Worm (Caenorhabditis elegans) whole organism, L3 larva: ENCODE data around the gene F23F1.4.

Experiments
- ZK546.5 ChIP-seq: sonication (generic microtip); optimal IDR thresholded peaks from 2 replicates; lab custom pipeline; 2017; ENCODE audit warnings: missing biosample characterization, missing genetic modification characterization
- aly-2 ChIP-seq: fragments of 150-350 bp; optimal IDR thresholded peaks from 2 replicates; lab custom pipeline; 2014; ENCODE audit warnings: missing biosample characterization, missing genetic modification characterization
- ceh-16 ChIP-seq: sonication (generic microtip); optimal IDR thresholded peaks from 2 replicates; lab custom pipeline; 2017; ENCODE audit warnings: missing biosample characterization, missing genetic modification characterization
- ceh-28 ChIP-seq: fragments of 150-350 bp; optimal IDR thresholded peaks from 2 replicates; lab custom pipeline; 2014; ENCODE audit warnings: missing biosample characterization, missing genetic modification reagents, missing genetic modification characterization
- ceh-82 ChIP-seq: fragments of 150-350 bp; optimal IDR thresholded peaks from 2 replicates; lab custom pipeline; 2014; ENCODE audit warnings: missing biosample characterization, missing genetic modification characterization
- ceh-9 ChIP-seq: sonication (generic microtip); optimal IDR thresholded peaks from 2 replicates; lab custom pipeline; 2018; ENCODE audit warnings: missing biosample characterization, missing genetic modification characterization
- daf-12 ChIP-seq: fragments of 150-350 bp; optimal IDR thresholded peaks from 2 replicates; lab custom pipeline; 2014; ENCODE audit warnings: missing biosample characterization, missing genetic modification reagents, missing genetic modification characterization
- egl-27 ChIP-seq: sonication (generic microtip); optimal IDR thresholded peaks from 4 replicates; lab custom pipeline; 2017; ENCODE audit warnings: missing biosample characterization, missing genetic modification reagents, missing genetic modification characterization
- egl-5 ChIP-seq: fragments of 150-350 bp; optimal IDR thresholded peaks from 2 replicates; lab custom pipeline; 2017; ENCODE audit warnings: missing biosample characterization, missing genetic modification reagents, missing genetic modification characterization, inconsistent platforms
- elt-1 ChIP-seq: fragments of 150-350 bp; optimal IDR thresholded peaks from 2 replicates; lab custom pipeline; 2014; ENCODE audit warnings: missing biosample characterization, missing genetic modification characterization
- elt-2 ChIP-seq: sonication (generic microtip); optimal IDR thresholded peaks from 2 replicates; lab custom pipeline; 2016; ENCODE audit warnings: missing genetic modification reagents, mild to moderate bottlenecking, missing genetic modification characterization, missing compliant biosample characterization
- elt-3 ChIP-seq, 3 experiments: fragments of 150-350 bp in 1 of 3; sonication (generic microtip) in 2 of 3; optimal IDR thresholded peaks; 2 replicates in 2 of 3; 4 replicates in 1 of 3; lab custom pipeline; 2014 to 2017; ENCODE audit warnings: missing biosample characterization in 3 of 3, missing genetic modification characterization in 3 of 3
- eor-1 ChIP-seq, 2 experiments: fragments of 150-350 bp; optimal IDR thresholded peaks; 2 replicates each; lab custom pipeline; 2014 to 2018; ENCODE audit warnings: missing biosample characterization in 2 of 2, missing genetic modification characterization in 2 of 2
- fkh-10 ChIP-seq: sonication (generic microtip); optimal IDR thresholded peaks from 2 replicates; lab custom pipeline; 2017; ENCODE audit warnings: missing biosample characterization, missing genetic modification reagents, missing genetic modification characterization
- fkh-2 ChIP-seq: fragments of 150-350 bp; optimal IDR thresholded peaks from 2 replicates; lab custom pipeline; 2014; ENCODE audit warnings: missing biosample characterization, missing genetic modification reagents, missing genetic modification characterization
- fos-1 ChIP-seq: fragments of 150-350 bp; optimal IDR thresholded peaks from 2 replicates; lab custom pipeline; 2014; ENCODE audit warnings: missing biosample characterization, missing genetic modification characterization
- hmg-11 ChIP-seq: sonication (generic microtip); optimal IDR thresholded peaks from 2 replicates; lab custom pipeline; 2016; ENCODE audit warnings: missing genetic modification characterization, missing compliant biosample characterization
- jun-1 ChIP-seq: fragments of 150-350 bp; optimal IDR thresholded peaks from 2 replicates; lab custom pipeline; 2014; ENCODE audit warnings: missing biosample characterization, missing genetic modification reagents, missing genetic modification characterization
- lin-15B ChIP-seq: fragments of 150-350 bp; optimal IDR thresholded peaks from 2 replicates; lab custom pipeline; 2014; ENCODE audit warnings: missing biosample characterization, missing genetic modification characterization
- lin-39 ChIP-seq: fragments of 150-350 bp; optimal IDR thresholded peaks from 2 replicates; lab custom pipeline; 2018; ENCODE audit warnings: missing biosample characterization, missing genetic modification reagents, missing genetic modification characterization
- lsy-12 ChIP-seq: sonication (generic microtip); optimal IDR thresholded peaks from 2 replicates; lab custom pipeline; 2016; ENCODE audit warnings: mild to moderate bottlenecking, missing genetic modification characterization, missing compliant biosample characterization
- mml-1 ChIP-seq: fragments of 150-350 bp; sonication (generic microtip); optimal IDR thresholded peaks from 3 replicates; lab custom pipeline; 2014; ENCODE audit warnings: missing biosample characterization, missing genetic modification characterization
- nhr-11 ChIP-seq: fragments of 150-350 bp; optimal IDR thresholded peaks from 2 replicates; lab custom pipeline; 2014; ENCODE audit warnings: missing biosample characterization, missing genetic modification characterization
- nhr-12 ChIP-seq: fragments of 150-350 bp; optimal IDR thresholded peaks from 2 replicates; lab custom pipeline; 2014; ENCODE audit warnings: missing biosample characterization, missing genetic modification characterization
- nhr-237 ChIP-seq: fragments of 150-350 bp; optimal IDR thresholded peaks from 2 replicates; lab custom pipeline; 2014; ENCODE audit warnings: missing biosample characterization, missing genetic modification characterization
- nhr-25 ChIP-seq: sonication (generic microtip); optimal IDR thresholded peaks from 2 replicates; lab custom pipeline; 2017; ENCODE audit warnings: missing biosample characterization, missing genetic modification characterization
- nhr-28 ChIP-seq: fragments of 150-350 bp; optimal IDR thresholded peaks from 2 replicates; lab custom pipeline; 2014; ENCODE audit warnings: missing biosample characterization, missing genetic modification characterization
- nhr-43 ChIP-seq: sonication (generic microtip); optimal IDR thresholded peaks from 2 replicates; lab custom pipeline; 2016; ENCODE audit warnings: mild to moderate bottlenecking, missing genetic modification characterization, missing compliant biosample characterization; ENCODE audit not compliant: poor library complexity, severe bottlenecking
- nhr-77 ChIP-seq: fragments of 150-350 bp; optimal IDR thresholded peaks from 2 replicates; lab custom pipeline; 2014; ENCODE audit warnings: missing biosample characterization, missing genetic modification characterization
- sea-2 ChIP-seq: fragments of 150-350 bp; sonication (generic microtip); optimal IDR thresholded peaks from 4 replicates; lab custom pipeline; 2014; ENCODE audit warnings: missing biosample characterization, missing genetic modification reagents, missing genetic modification characterization
- skn-1 ChIP-seq: fragments of 150-350 bp; optimal IDR thresholded peaks from 2 replicates; lab custom pipeline; 2014; ENCODE audit warnings: missing biosample characterization, missing genetic modification characterization
- tbx-2 ChIP-seq: sonication (generic microtip); optimal IDR thresholded peaks from 2 replicates; lab custom pipeline; 2016; ENCODE audit warnings: mild to moderate bottlenecking, missing genetic modification characterization, missing compliant biosample characterization
- unc-39 ChIP-seq: sonication (generic microtip); optimal IDR thresholded peaks from 4 replicates; lab custom pipeline; 2017; ENCODE audit warnings: missing biosample characterization, missing genetic modification characterization
- unc-62 ChIP-seq: fragments of 150-350 bp; sonication (generic microtip); optimal IDR thresholded peaks from 4 replicates; lab custom pipeline; 2014; ENCODE audit warnings: missing biosample characterization, missing genetic modification reagents, missing genetic modification characterization
- zag-1 ChIP-seq: fragments of 150-350 bp; optimal IDR thresholded peaks from 2 replicates; lab custom pipeline; 2014; ENCODE audit warnings: missing biosample characterization, missing genetic modification characterization
- ztf-4 ChIP-seq: fragments of 150-350 bp; optimal IDR thresholded peaks from 2 replicates; lab custom pipeline; 2014; ENCODE audit warnings: missing biosample characterization, missing genetic modification characterization

F23F1.4 gene

DNA sequence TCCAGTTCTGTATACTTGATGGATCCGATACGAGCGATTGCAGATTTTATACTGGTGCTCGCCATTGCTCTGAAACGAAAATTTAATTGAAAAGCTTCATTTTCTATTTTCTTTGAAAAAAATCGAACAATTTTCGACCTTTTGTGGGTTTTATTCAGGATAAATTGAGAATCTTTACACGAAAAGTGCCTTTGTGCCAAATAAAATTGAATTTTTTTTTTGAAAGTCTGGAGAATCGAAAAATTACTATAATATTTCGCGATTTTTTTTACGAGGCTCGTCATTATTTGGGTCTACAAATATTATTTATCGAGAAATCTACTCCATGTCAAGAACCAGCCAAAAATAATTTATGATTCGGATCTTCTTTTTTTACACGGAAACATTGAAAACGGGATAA lies 13.7 kb upstream of the F23F1.4 start, which contains the start of gene F23F1.10:
TSS of gene F23F1.10 (minus strand) at position 69 of the 400 bp plus-strand sequence.
- no peak for TF ChIP-seq nhr-12 (tag; lab: Kevin White, UChicago)
- no peak for TF ChIP-seq ceh-16 (tag; lab: Kevin White, UChicago)
- TF ChIP-seq ZK546.5 (tag; lab: Kevin White, UChicago), result no peak
- no peak for TF ChIP-seq fos-1 (tag; lab: Kevin White, UChicago)
- no peak for TF ChIP-seq elt-2 (tag; lab: Kevin White, UChicago)
- no peak for TF ChIP-seq nhr-11 (tag; lab: Kevin White, UChicago)
- no peak for TF ChIP-seq elt-1 (tag; lab: Kevin White, UChicago)
- no peak for TF ChIP-seq nhr-25
- no peak for TF ChIP-seq egl-27 (tag; lab: Kevin White, UChicago)
- TF ChIP-seq fkh-2, result no peak
- no peak for TF ChIP-seq nhr-43 (tag; lab: Kevin White, UChicago)
- no peak for TF ChIP-seq hmg-11 (tag; lab: Kevin White, UChicago)
- no peak for TF ChIP-seq egl-5 (tag; lab: Kevin White, UChicago)
- no peak for TF ChIP-seq nhr-28 (tag; lab: Kevin White, UChicago)
- TF ChIP-seq aly-2 (tag; lab: Kevin White, UChicago), result no peak
- TF ChIP-seq daf-12 (tag; lab: Kevin White, UChicago), result no peak
- no peak for TF ChIP-seq jun-1 (tag; lab: Kevin White, UChicago)
- TF ChIP-seq fkh-10 (GFP tag; lab: Kevin White, UChicago), result no peak

DNA sequence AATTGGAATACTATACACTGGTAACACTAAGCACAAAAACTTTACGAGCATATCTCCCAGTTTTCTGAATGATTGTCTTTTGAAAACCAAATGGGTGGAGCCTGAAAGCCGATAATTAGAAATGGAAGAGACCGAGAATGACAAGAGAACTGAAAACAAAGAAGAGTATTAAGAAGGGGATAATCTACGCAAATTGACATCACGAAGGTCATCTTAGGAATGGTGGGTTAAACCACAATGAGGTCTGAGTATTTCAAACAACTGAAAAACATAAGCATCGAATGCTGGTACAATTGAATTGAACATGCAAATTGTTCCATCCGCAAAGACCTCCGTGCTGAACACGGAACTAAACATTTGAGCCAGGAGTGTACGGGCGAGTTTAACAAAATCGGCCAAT lies 11.2 kb upstream of the F23F1.4 start, which contains the start of gene spp-24:
TSS of gene spp-24 (minus strand) at position 101 of the 400 bp plus-strand sequence.
- TF ChIP-seq nhr-237, result no peak
- TF ChIP-seq hmg-11 (tag; lab: Kevin White, UChicago), result no peak
- no peak for TF ChIP-seq fkh-10 (GFP tag; lab: Kevin White, UChicago)
- TF ChIP-seq unc-62, result no peak
- TF ChIP-seq lin-39 (tag; lab: Kevin White, UChicago), result no peak
- TF ChIP-seq lin-15B (tag; lab: Kevin White, UChicago), result no peak
- no peak for TF ChIP-seq ztf-4 (tag; lab: Kevin White, UChicago)
- TF ChIP-seq nhr-28 (tag; lab: Kevin White, UChicago), result no peak
- no peak for TF ChIP-seq unc-39 (tag; lab: Kevin White, UChicago)
- no peak for TF ChIP-seq skn-1 (tag; lab: Kevin White, UChicago)
- no peak for TF ChIP-seq sea-2 (GFP tag; lab: Kevin White, UChicago)
- no peak for TF ChIP-seq tbx-2 (tag; lab: Kevin White, UChicago)
- no peak for TF ChIP-seq elt-1 (tag; lab: Kevin White, UChicago)
- no peak for TF ChIP-seq lsy-12
- no peak for TF ChIP-seq daf-12 (tag; lab: Kevin White, UChicago)
- TF ChIP-seq egl-5 (tag; lab: Kevin White, UChicago), result no peak
- no peak for TF ChIP-seq nhr-12 (tag; lab: Kevin White, UChicago)

DNA sequence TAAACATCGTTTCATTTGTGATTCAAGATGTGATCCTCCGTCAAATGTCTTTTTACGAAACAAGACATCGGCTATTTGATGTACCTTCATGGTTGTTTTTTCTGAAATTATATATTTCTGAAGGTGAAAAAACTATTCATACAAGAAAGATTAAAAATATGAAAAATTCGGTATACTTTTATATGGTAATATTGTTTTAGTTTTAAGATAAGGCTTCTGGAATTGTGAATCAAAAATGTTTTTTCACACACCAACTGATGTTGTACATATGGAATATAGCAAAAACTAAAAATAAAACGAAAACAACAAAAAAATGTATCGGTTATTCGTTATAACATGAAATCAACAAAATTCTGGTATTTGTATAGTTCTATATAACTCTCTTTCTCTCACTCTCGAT lies 9.0 kb upstream of the F23F1.4 start, which contains the start of gene F23F1.6:
TSS of gene F23F1.6 (minus strand) at position 101 of the 400 bp plus-strand sequence.
- TF ChIP-seq nhr-77 (tag; lab: Kevin White, UChicago) (no peak), tbx-2 (tag; lab: Kevin White, UChicago) (no peak), lsy-12 (no peak), jun-1 (tag; lab: Kevin White, UChicago) (no peak), sea-2 (GFP tag; lab: Kevin White, UChicago) (no peak), fkh-10 (GFP tag; lab: Kevin White, UChicago) (no peak), nhr-12 (tag; lab: Kevin White, UChicago) (no peak), elt-3 (tag; optimal IDR thresholded peaks at IDR 0.05; lab: Kevin White, UChicago) (no peak), eor-1 (tag; optimal IDR thresholded peaks at IDR 0.05; lab: Kevin White, UChicago) (no peak), nhr-25 (no peak), ZK546.5 (tag; lab: Kevin White, UChicago) (no peak), mml-1 (tag; lab: Kevin White, UChicago) (no peak), unc-62 (no peak), ceh-16 (tag; lab: Kevin White, UChicago) (no peak), nhr-11 (tag; lab: Kevin White, UChicago) (no peak), zag-1 (no peak), ceh-28 (tag; lab: Kevin White, UChicago) (no peak), ceh-9 (tag; lab: Kevin White, UChicago) (no peak), ceh-82 (tag; lab: Kevin White, UChicago) (no peak)
